Fruit fly (Drosophila melanogaster) whole organism, wandering third instar larva: ENCODE measurements around the gene CG33777.

ENCODE experiments used
- Abd-B ChIP-seq: fragments of >200 bp; optimal IDR thresholded peaks from 2 replicates; lab custom pipeline; 2017; ENCODE audit warnings: missing biosample characterization, missing genetic modification characterization
- CG32264 ChIP-seq: fragments of 200-800 bp; sonication (Bioruptor generic); optimal IDR thresholded peaks from 2 replicates; lab custom pipeline; 2016; ENCODE audit warnings: missing biosample characterization, missing genetic modification characterization
- CG9705 ChIP-seq: fragments of 200-800 bp; sonication (Bioruptor generic); optimal IDR thresholded peaks from 2 replicates; lab custom pipeline; 2018; ENCODE audit warnings: missing biosample characterization, mild to moderate bottlenecking, missing genetic modification characterization
- CrebA ChIP-seq: fragments of 200-800 bp; sonication (Bioruptor generic); optimal IDR thresholded peaks from 2 replicates; lab custom pipeline; 2016; ENCODE audit warnings: missing biosample characterization, mild to moderate bottlenecking, missing genetic modification characterization, borderline replicate concordance
- Dfd ChIP-seq: fragments of >200 bp; optimal IDR thresholded peaks from 2 replicates; lab custom pipeline; 2017; ENCODE audit warnings: missing biosample characterization, missing genetic modification characterization
- Dif ChIP-seq: fragments of 200-275, 200-300 bp; sonication (Bioruptor generic); optimal IDR thresholded peaks from 2 replicates; lab custom pipeline; 2018; ENCODE audit warnings: missing biosample characterization, missing genetic modification characterization; ENCODE audit not compliant: partially characterized antibody
- GATAd ChIP-seq: sonication (Bioruptor generic); optimal IDR thresholded peaks from 2 replicates; lab custom pipeline; 2016; ENCODE audit warnings: missing biosample characterization, missing genetic modification characterization
- Hr78 ChIP-seq: fragments of >200 bp; optimal IDR thresholded peaks from 2 replicates; lab custom pipeline; 2017; ENCODE audit warnings: missing biosample characterization, missing genetic modification characterization
- Mio ChIP-seq: sonication (Bioruptor generic); optimal IDR thresholded peaks from 2 replicates; lab custom pipeline; 2016; ENCODE audit warnings: missing biosample characterization, missing genetic modification characterization
- Myc ChIP-seq: fragments of >200 bp; optimal IDR thresholded peaks from 2 replicates; lab custom pipeline; 2017
- N ChIP-seq: fragments of >200 bp; optimal IDR thresholded peaks from 2 replicates; lab custom pipeline; 2018; ENCODE audit warnings: missing biosample characterization, missing external identifiers, missing genetic modification characterization
- Rel ChIP-seq, 2 experiments: fragments of 200-800 bp; sonication (Bioruptor generic) in 1 of 2; optimal IDR thresholded peaks; 2 replicates in 1 of 2; 3 replicates in 1 of 2; lab custom pipeline; 2016 to 2019; ENCODE audit warnings: mild to moderate bottlenecking in 2 of 2, missing biosample characterization in 2 of 2, missing genetic modification characterization in 2 of 2, moderate library complexity in 1 of 2
- Sp1 ChIP-seq: fragments of 200-800 bp; sonication (Bioruptor generic); optimal IDR thresholded peaks from 3 replicates; lab custom pipeline; 2019; ENCODE audit warnings: missing biosample characterization, mild to moderate bottlenecking, missing genetic modification characterization, moderate library complexity
- Vsx2 ChIP-seq: fragments of 200-300, 225-300 bp; sonication (Bioruptor generic); optimal IDR thresholded peaks from 2 replicates; lab custom pipeline; 2018; ENCODE audit warnings: missing biosample characterization, missing genetic modification characterization; ENCODE audit not compliant: partially characterized antibody
- br ChIP-seq: fragments of 200-800 bp; sonication (Bioruptor generic); optimal IDR thresholded peaks from 2 replicates; lab custom pipeline; 2016; ENCODE audit warnings: missing biosample characterization, missing genetic modification characterization
- dl ChIP-seq, 2 experiments: fragments of 175-275, 200-275 bp in 1 of 2; fragments of 200-275 bp in 1 of 2; sonication (Bioruptor generic); optimal IDR thresholded peaks; lab custom pipeline; 2018; ENCODE audit warnings: mild to moderate bottlenecking in 2 of 2, missing biosample characterization in 2 of 2, missing genetic modification characterization in 2 of 2, moderate library complexity in 2 of 2; ENCODE audit not compliant: partially characterized antibody in 2 of 2, insufficient read depth in 1 of 2
- dsf ChIP-seq: sonication (Bioruptor generic); optimal IDR thresholded peaks from 2 replicates; lab custom pipeline; 2016; ENCODE audit warnings: missing biosample characterization, missing genetic modification characterization, borderline replicate concordance
- foxo ChIP-seq, 2 experiments: fragments of 200-800 bp; sonication (Bioruptor generic); optimal IDR thresholded peaks; 2 replicates in 1 of 2; 3 replicates in 1 of 2; lab custom pipeline; 2016 to 2017; ENCODE audit warnings: missing biosample characterization in 2 of 2, missing genetic modification characterization in 2 of 2
- fru ChIP-seq: fragments of 200-800 bp; sonication (Bioruptor generic); optimal IDR thresholded peaks from 3 replicates; lab custom pipeline; 2016; ENCODE audit warnings: missing biosample characterization, mild to moderate bottlenecking, missing genetic modification characterization
- h ChIP-seq: fragments of 200-800 bp; sonication (Bioruptor generic); optimal IDR thresholded peaks from 3 replicates; lab custom pipeline; 2016; ENCODE audit warnings: missing biosample characterization, mild to moderate bottlenecking, missing genetic modification characterization
- lola ChIP-seq: fragments of >200 bp; optimal IDR thresholded peaks from 2 replicates; lab custom pipeline; 2017; ENCODE audit warnings: missing biosample characterization, missing genetic modification characterization
- pan ChIP-seq: fragments of >200 bp; optimal IDR thresholded peaks from 2 replicates; lab custom pipeline; 2017
- sv ChIP-seq: fragments of 200-800 bp; sonication (Bioruptor generic); optimal IDR thresholded peaks from 3 replicates; lab custom pipeline; 2016; ENCODE audit warnings: missing biosample characterization, missing genetic modification characterization
- tai ChIP-seq: sonication (Bioruptor generic); optimal IDR thresholded peaks from 2 replicates; lab custom pipeline; 2016; ENCODE audit warnings: missing biosample characterization, missing genetic modification characterization
- usp ChIP-seq: fragments of >200 bp; optimal IDR thresholded peaks from 2 replicates; lab custom pipeline; 2017; ENCODE audit warnings: missing biosample characterization, missing genetic modification characterization

The CG33777 gene

dm6 chr3L:4556831-4557355, 1.9 kb upstream of the CG33777 start:
- TF ChIP-seq usp (GFP tag; lab: Kevin White, UChicago) = no peak
- TF ChIP-seq Hr78 (GFP tag; lab: Kevin White, UChicago) = no peak
- no peak for TF ChIP-seq Dfd (GFP tag; lab: Kevin White, UChicago)
- no peak for TF ChIP-seq CrebA
- TF ChIP-seq fru (GFP tag; lab: Kevin White, UChicago) = no peak
- TF ChIP-seq dsf (GFP tag; lab: Kevin White, UChicago) = no peak
- TF ChIP-seq br (GFP tag; lab: Kevin White, UChicago) = no peak
- TF ChIP-seq sv (GFP tag; lab: Kevin White, UChicago) = no peak
- TF ChIP-seq CG9705 (GFP tag; lab: Kevin White, UChicago) = no peak
- TF ChIP-seq lola = no peak
- TF ChIP-seq N = no peak
- no peak for TF ChIP-seq Mio (GFP tag; lab: Kevin White, UChicago)
- no peak for TF ChIP-seq Rel (GFP tag; optimal IDR thresholded peaks at IDR 0.05; lab: Kevin White, UChicago)
- no peak for TF ChIP-seq Rel (tag; optimal IDR thresholded peaks at IDR 0.05; lab: Kevin White, UChicago)
- TF ChIP-seq Sp1 (GFP tag; lab: Kevin White, UChicago) = no peak
- TF ChIP-seq pan (lab: Kevin White, UChicago) = no peak
- no peak for TF ChIP-seq CG32264

dm6 chr3L:4555787-4556186, 751 bp upstream of the CG33777 start, which contains the start of gene CG42540:
CG42540 (plus strand) TSS chr3L:4556087.
- TF ChIP-seq lola (no peak), Vsx2 (GFP tag; lab: Kevin White, UChicago) (no peak), h (GFP tag; lab: Kevin White, UChicago) (no peak), Abd-B (no peak), Hr78 (GFP tag; lab: Kevin White, UChicago) (no peak), dsf (GFP tag; lab: Kevin White, UChicago) (no peak), tai (no peak), Dif (GFP tag; lab: Kevin White, UChicago) (no peak), foxo (GFP tag; optimal IDR thresholded peaks at IDR 0.05; lab: Kevin White, UChicago) (no peak), CG9705 (GFP tag; lab: Kevin White, UChicago) (no peak), Dfd (GFP tag; lab: Kevin White, UChicago) (no peak)

- TF ChIP-seq Dif (GFP tag; lab: Kevin White, UChicago) (peak; percentile 79), dl (GFP tag; optimal IDR thresholded peaks at IDR 0.05; lab: Kevin White, UChicago; ENCODE audit: insufficient read depth in 1 of 2, partially characterized antibody in 2 of 2) (peak in 1 of 2 experiments; percentile 33), Mio (GFP tag; lab: Kevin White, UChicago) (no peak)
These were observed 820 bp downstream of the CG33777 start for dm6 chr3L:4554216-4554615.

dm6 chr3L:4553395-4553794, 1.6 kb downstream of the CG33777 start:
- TF ChIP-seq pan (lab: Kevin White, UChicago) (no peak), dl (GFP tag; optimal IDR thresholded peaks at IDR 0.05; lab: Kevin White, UChicago; ENCODE audit: insufficient read depth in 1 of 2, partially characterized antibody in 2 of 2) (peak; percentile 44 to 61), GATAd (GFP tag; lab: Kevin White, UChicago) (no peak), Vsx2 (GFP tag; lab: Kevin White, UChicago) (peak; percentile 60), N (peak; percentile 28), br (GFP tag; lab: Kevin White, UChicago) (no peak), CrebA (no peak), Dif (GFP tag; lab: Kevin White, UChicago) (peak; percentile 93), Myc (lab: Kevin White, UChicago) (peak; percentile 19), h (GFP tag; lab: Kevin White, UChicago) (no peak)

- no peak for TF ChIP-seq Dif (GFP tag; lab: Kevin White, UChicago)
These were observed 3.2 kb downstream of the CG33777 start for dm6 chr3L:4551810-4552209.

dm6 chr3L:4550153-4550802, 4.8 kb downstream of the CG33777 start:
- TF ChIP-seq Abd-B (no peak), Rel (GFP tag; optimal IDR thresholded peaks at IDR 0.05; lab: Kevin White, UChicago) (no peak), Rel (tag; optimal IDR thresholded peaks at IDR 0.05; lab: Kevin White, UChicago) (peak; percentile 51)
- TF ChIP-seq, all 38 proteins: peak for 1
